Worm (Caenorhabditis elegans) whole organism, L4 larva: Measurements from ENCODE around the gene daf-1.

ENCODE experiments used
- T26A8.4 ChIP-seq: fragments of 200-800 bp; sonication (Bioruptor generic); IDR thresholded peaks from 2 replicates; pipeline ENCODE4 v1.3.6; 2022; ENCODE audit warnings: missing genetic modification characterization, missing compliant biosample characterization
- ceh-28 ChIP-seq: fragments of 150-350 bp; optimal IDR thresholded peaks from 2 replicates; lab custom pipeline; 2014; ENCODE audit warnings: missing biosample characterization, missing genetic modification reagents, missing genetic modification characterization
- ctbp-1 ChIP-seq: fragments of 200-800 bp; sonication (Bioruptor generic); IDR thresholded peaks from 2 replicates; pipeline ENCODE4 v1.3.6; 2022; ENCODE audit warnings: missing genetic modification reagents, missing genetic modification characterization, missing compliant biosample characterization
- dve-1 ChIP-seq: sonication (generic microtip); optimal IDR thresholded peaks from 2 replicates; lab custom pipeline; 2017; ENCODE audit warnings: antibody characterized with exemption, mild to moderate bottlenecking, missing genetic modification characterization, missing compliant biosample characterization; ENCODE audit not compliant: insufficient read depth
- pqm-1 ChIP-seq: sonication (generic microtip); optimal IDR thresholded peaks from 2 replicates; lab custom pipeline; 2017; ENCODE audit warnings: missing biosample characterization, missing genetic modification characterization
- zfp-3 ChIP-seq: fragments of 200-800 bp; sonication (Bioruptor generic); conservative IDR thresholded peaks from 2 replicates; pipeline ENCODE4 v1.3.6; 2022; ENCODE audit warnings: missing genetic modification reagents, missing genetic modification characterization, missing compliant biosample characterization

Gene daf-1

DNA sequence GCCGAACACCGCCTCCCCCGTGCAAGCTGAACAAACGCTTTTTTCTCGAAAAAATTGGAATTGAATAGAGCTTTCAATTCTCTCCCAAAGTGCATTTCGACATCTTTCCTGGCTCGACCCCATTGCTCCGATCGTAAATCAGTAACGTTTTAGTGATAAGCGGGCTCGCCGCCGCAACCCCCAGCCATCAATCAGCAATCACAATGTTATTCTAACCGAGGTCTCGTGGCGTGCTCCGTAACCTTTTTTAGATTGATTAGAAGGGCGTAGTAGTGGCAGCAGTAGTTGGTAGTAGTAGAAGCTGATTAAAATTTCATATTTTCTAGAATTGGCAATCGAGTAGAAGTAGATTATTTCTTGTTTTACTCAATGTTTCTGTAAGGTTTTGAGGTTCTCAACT is 55.1 kb downstream of the daf-1 start (continued):
- no peak for TF ChIP-seq zfp-3
- peak; percentile 8 for TF ChIP-seq pqm-1
- TF ChIP-seq T26A8.4 (GFP tag; lab: Robert Waterston, UW) = no peak
- TF ChIP-seq ctbp-1 (GFP tag; lab: Robert Waterston, UW) = no peak
- TF ChIP-seq dve-1 = peak; percentile 3
- no peak for TF ChIP-seq ceh-28 (tag; lab: Kevin White, UChicago)
